Worm (Caenorhabditis elegans) whole organism, late embryonic: ENCODE results near the gene F34D10.3.

Source experiments
- ceh-2 ChIP-seq: sonication (generic microtip); optimal IDR thresholded peaks from 2 replicates; lab custom pipeline; 2016; ENCODE audit warnings: missing genotype, missing genetic modification characterization, missing compliant biosample characterization
- nhr-11 ChIP-seq: fragments of 150-350 bp; optimal IDR thresholded peaks from 2 replicates; lab custom pipeline; 2014; ENCODE audit warnings: missing biosample characterization, missing genetic modification characterization
- pag-3 ChIP-seq: sonication (generic microtip); optimal IDR thresholded peaks from 2 replicates; lab custom pipeline; 2016; ENCODE audit warnings: missing compliant biosample characterization, missing genetic modification characterization, borderline replicate concordance
- pqm-1 ChIP-seq: sonication (generic microtip); optimal IDR thresholded peaks from 2 replicates; lab custom pipeline; 2016; ENCODE audit warnings: missing genetic modification characterization, missing compliant biosample characterization
- unc-55 ChIP-seq: sonication (generic microtip); optimal IDR thresholded peaks from 2 replicates; lab custom pipeline; 2017; ENCODE audit warnings: missing biosample characterization, missing genetic modification reagents, missing genetic modification characterization

DNA sequence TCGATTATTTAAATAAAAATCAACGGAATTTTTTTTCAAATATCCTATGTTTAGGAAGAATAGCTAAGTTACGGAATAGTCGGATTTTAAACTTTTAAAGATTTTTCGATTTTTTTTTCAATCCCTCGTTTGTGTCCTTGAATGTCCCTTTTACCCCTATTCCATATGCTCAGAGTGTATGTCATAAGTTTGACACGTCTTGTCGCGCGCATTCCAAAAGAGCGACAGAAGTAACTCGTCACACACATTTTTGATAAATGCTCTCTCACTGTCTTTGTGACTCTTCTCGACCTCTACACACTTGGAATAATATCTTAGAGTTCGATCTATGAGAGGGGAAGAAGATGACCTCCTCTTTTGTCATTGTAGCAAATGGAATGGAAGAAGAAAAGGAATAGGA is 49.9 kb downstream of the F34D10.3 start:
- no peak for TF ChIP-seq ceh-2 (tag; lab: Kevin White, UChicago)
- TF ChIP-seq pag-3: no peak
- peak; percentile 37 for TF ChIP-seq unc-55
- TF ChIP-seq pqm-1 (tag; lab: Kevin White, UChicago): no peak
- TF ChIP-seq nhr-11 (tag; lab: Kevin White, UChicago): no peak
